Worm (Caenorhabditis elegans) whole organism, L1 larva: ENCODE data around the gene nhr-57.

Experiments used
- aly-2 ChIP-seq: fragments of 150-350 bp; optimal IDR thresholded peaks from 2 replicates; lab custom pipeline; 2014; ENCODE audit warnings: missing biosample characterization, missing genetic modification characterization
- ceh-63 ChIP-seq: fragments of 200-800 bp; sonication (Bioruptor generic); optimal IDR thresholded peaks from 2 replicates; lab custom pipeline; 2018; ENCODE audit warnings: mild to moderate bottlenecking, missing genetic modification characterization, missing compliant biosample characterization
- egl-27 ChIP-seq, 2 experiments: fragments of 150-350 bp in 1 of 2; sonication (generic microtip); optimal IDR thresholded peaks; 3 replicates each; lab custom pipeline; 2017 to 2018; ENCODE audit warnings: missing biosample characterization in 2 of 2, missing genetic modification characterization in 2 of 2, missing genetic modification reagents in 2 of 2
- nhr-237 ChIP-seq: fragments of 150-350 bp; optimal IDR thresholded peaks from 2 replicates; lab custom pipeline; 2014; ENCODE audit warnings: missing biosample characterization, missing genetic modification characterization
- nhr-28 ChIP-seq: fragments of 150-350 bp; optimal IDR thresholded peaks from 2 replicates; lab custom pipeline; 2014; ENCODE audit warnings: missing biosample characterization, missing genetic modification characterization
- nhr-77 ChIP-seq: fragments of 150-350 bp; optimal IDR thresholded peaks from 2 replicates; lab custom pipeline; 2014; ENCODE audit warnings: missing biosample characterization, missing genetic modification characterization
- nhr-85 ChIP-seq: sonication (generic microtip); peaks from one replicate; lab custom pipeline; 2016; ENCODE audit warnings: missing genetic modification characterization, inconsistent platforms, missing compliant biosample characterization
- sptf-1 ChIP-seq: fragments of 150-350 bp; optimal IDR thresholded peaks from 2 replicates; lab custom pipeline; 2014; ENCODE audit warnings: missing biosample characterization, missing genetic modification characterization
- unc-62 ChIP-seq: fragments of 150-350 bp; optimal IDR thresholded peaks from 2 replicates; lab custom pipeline; 2014; ENCODE audit warnings: missing biosample characterization, missing genetic modification reagents, missing genetic modification characterization
- xbp-1 ChIP-seq: sonication (generic microtip); optimal IDR thresholded peaks from 2 replicates; lab custom pipeline; 2016; ENCODE audit warnings: missing genetic modification characterization, missing compliant biosample characterization
- ztf-11 ChIP-seq, 2 experiments: sonication (generic microtip); optimal IDR thresholded peaks; 2 replicates each; lab custom pipeline; 2016 to 2017; ENCODE audit warnings: missing genetic modification characterization in 2 of 2, missing biosample characterization in 1 of 2, missing compliant biosample characterization in 1 of 2

- TF ChIP-seq unc-62 (GFP tag; lab: Kevin White, UChicago) (no peak), aly-2 (tag; lab: Kevin White, UChicago) (no peak), nhr-237 (tag; lab: Kevin White, UChicago) (no peak), egl-27 (tag; optimal IDR thresholded peaks at IDR 0.05; lab: Kevin White, UChicago) (no peak), nhr-28 (tag; lab: Kevin White, UChicago) (no peak), ceh-63 (no peak), ztf-11 (tag; optimal IDR thresholded peaks at IDR 0.05; lab: Kevin White, UChicago) (no peak), nhr-77 (tag; lab: Kevin White, UChicago) (no peak), xbp-1 (tag; lab: Kevin White, UChicago) (no peak), nhr-85 (tag; lab: Kevin White, UChicago) (no peak), sptf-1 (tag; lab: Kevin White, UChicago) (no peak)
Observed at ce11 chrV:4181727-4182126, 50.0 kb downstream of the nhr-57 start.
